Fruit fly (Drosophila melanogaster) whole organism, embryonic: ENCODE measurements around the gene meso18E.

Experiments
- Asciz ChIP-seq: fragments of 200-800 bp; sonication (Bioruptor generic); optimal IDR thresholded peaks from 2 replicates; lab custom pipeline; 2017; ENCODE audit warnings: missing biosample characterization, mild to moderate bottlenecking, missing genetic modification characterization, missing genetic modification reagents
- Bgb ChIP-seq: fragments of 200-800 bp; sonication (Bioruptor generic); IDR thresholded peaks from 2 replicates; pipeline ENCODE4 v1.3.6; 2022; ENCODE audit warnings: missing biosample characterization, missing genetic modification characterization; ENCODE audit not compliant: partially characterized antibody
- BtbVII ChIP-seq: fragments of 200-800 bp; sonication (Bioruptor generic); optimal IDR thresholded peaks from 3 replicates; lab custom pipeline; 2017; ENCODE audit warnings: missing biosample characterization, mild to moderate bottlenecking, missing genetic modification characterization
- CG10959 ChIP-seq: fragments of 200-800 bp; sonication (Bioruptor generic); IDR thresholded peaks from 2 replicates; pipeline ENCODE4 v1.3.6; 2022; ENCODE audit warnings: missing biosample characterization, missing genetic modification characterization
- CG11093 ChIP-seq: fragments of 200-800 bp; sonication (Bioruptor generic); IDR thresholded peaks from 3 replicates; pipeline ENCODE4 v1.3.6; 2022; ENCODE audit warnings: missing biosample characterization, missing genetic modification characterization
- CG11723 ChIP-seq: fragments of 200-800 bp; sonication (Bioruptor generic); optimal IDR thresholded peaks from 2 replicates; lab custom pipeline; 2017; ENCODE audit warnings: missing biosample characterization, mild to moderate bottlenecking, missing genetic modification characterization
- CG12071 ChIP-seq: fragments of 200-800 bp; sonication (Bioruptor generic); optimal IDR thresholded peaks from 3 replicates; lab custom pipeline; 2018; ENCODE audit warnings: missing biosample characterization, mild to moderate bottlenecking, missing genetic modification characterization
- CG17361 ChIP-seq: fragments of 200-800 bp; sonication (Bioruptor generic); IDR thresholded peaks from 3 replicates; pipeline ENCODE4 v1.3.6; 2022; ENCODE audit warnings: missing biosample characterization, missing genetic modification characterization
- CG18599 ChIP-seq: fragments of 200-800 bp; sonication (Bioruptor generic); optimal IDR thresholded peaks from 3 replicates; lab custom pipeline; 2017; ENCODE audit warnings: missing biosample characterization, missing genetic modification characterization, mild to moderate bottlenecking, moderate library complexity, missing genetic modification reagents
- CG2678 ChIP-seq: fragments of 200-800 bp; sonication (Bioruptor generic); optimal IDR thresholded peaks from 3 replicates; lab custom pipeline; 2019; ENCODE audit warnings: missing biosample characterization, mild to moderate bottlenecking, missing genetic modification characterization, moderate library complexity
- CG32767 ChIP-seq: fragments of 200-800 bp; sonication (Bioruptor generic); IDR thresholded peaks from 2 replicates; pipeline ENCODE4 v1.3.6; 2022; ENCODE audit warnings: missing biosample characterization, missing genetic modification characterization
- CG5180 ChIP-seq: fragments of 200-800 bp; sonication (Bioruptor generic); optimal IDR thresholded peaks from 3 replicates; lab custom pipeline; 2017; ENCODE audit warnings: missing biosample characterization, missing genetic modification characterization, mild to moderate bottlenecking, moderate library complexity, missing genetic modification reagents
- CG6654 ChIP-seq: fragments of 200-800 bp; sonication (Bioruptor generic); optimal IDR thresholded peaks from 2 replicates; lab custom pipeline; 2017; ENCODE audit warnings: missing biosample characterization, mild to moderate bottlenecking, missing genetic modification characterization
- CG6791 ChIP-seq: fragments of 200-800 bp; sonication (Bioruptor generic); IDR thresholded peaks from 3 replicates; pipeline ENCODE4 v1.3.6; 2022; ENCODE audit warnings: missing biosample characterization, missing genetic modification characterization; ENCODE audit not compliant: partially characterized antibody
- CG7963 ChIP-seq: fragments of 200-800 bp; sonication (Bioruptor generic); IDR thresholded peaks from 3 replicates; pipeline ENCODE4 v1.3.6; 2022; ENCODE audit warnings: missing biosample characterization, missing genetic modification characterization; ENCODE audit not compliant: partially characterized antibody
- CG9932 ChIP-seq: fragments of 200-800 bp; sonication (Bioruptor generic); IDR thresholded peaks from 2 replicates; pipeline ENCODE4 v1.3.6; 2022; ENCODE audit warnings: missing biosample characterization, missing genetic modification characterization
- Dll ChIP-seq: fragments of 200-800 bp; sonication (Bioruptor generic); IDR thresholded peaks from 4 replicates; pipeline ENCODE4 v1.3.6; 2022; ENCODE audit warnings: missing biosample characterization, missing genetic modification characterization; ENCODE audit not compliant: partially characterized antibody
- Ets97D ChIP-seq: fragments of 200-800 bp; sonication (Bioruptor generic); optimal IDR thresholded peaks from 3 replicates; lab custom pipeline; 2016; ENCODE audit warnings: missing biosample characterization, missing genetic modification characterization
- HLH3B ChIP-seq: fragments of 200-800 bp; sonication (Bioruptor generic); IDR thresholded peaks from 2 replicates; pipeline ENCODE4 v1.3.6; 2022; ENCODE audit warnings: missing biosample characterization, missing genetic modification characterization
- HLH4C ChIP-seq: fragments of 200-800 bp; sonication (Bioruptor generic); IDR thresholded peaks from 3 replicates; pipeline ENCODE4 v1.3.6; 2022; ENCODE audit warnings: missing biosample characterization, missing genetic modification characterization; ENCODE audit not compliant: partially characterized antibody
- Hmr ChIP-seq: fragments of 200-800 bp; sonication (Bioruptor generic); optimal IDR thresholded peaks from 3 replicates; lab custom pipeline; 2017; ENCODE audit warnings: mild to moderate bottlenecking, missing biosample characterization, missing genetic modification reagents, missing genetic modification characterization
- Hr3 ChIP-seq: fragments of 200-800 bp; sonication (Bioruptor generic); optimal IDR thresholded peaks from 3 replicates; lab custom pipeline; 2016; ENCODE audit warnings: missing biosample characterization, missing genetic modification characterization
- Jarid2 ChIP-seq: fragments of 200-800 bp; sonication (Bioruptor generic); optimal IDR thresholded peaks from 3 replicates; lab custom pipeline; 2017; ENCODE audit warnings: mild to moderate bottlenecking, missing biosample characterization, missing genetic modification reagents, missing genetic modification characterization
- Lim3 ChIP-seq: fragments of 200-800 bp; sonication (Bioruptor generic); IDR thresholded peaks from 2 replicates; pipeline ENCODE4 v1.3.6; 2022; ENCODE audit warnings: missing biosample characterization, missing genetic modification characterization
- Med ChIP-seq: fragments of 200-800 bp; sonication (Bioruptor generic); peaks from one replicate; lab custom pipeline; 2016; ENCODE audit warnings: missing biosample characterization, missing genetic modification characterization, mild to moderate bottlenecking, inconsistent platforms, moderate library complexity
- Opbp ChIP-seq: fragments of 200-800 bp; sonication (Bioruptor generic); IDR thresholded peaks from 3 replicates; pipeline ENCODE4 v1.3.6; 2022; ENCODE audit warnings: missing biosample characterization, missing genetic modification characterization; ENCODE audit not compliant: partially characterized antibody
- cad ChIP-seq: fragments of >200 bp; optimal IDR thresholded peaks from 2 replicates; lab custom pipeline; 2017; ENCODE audit warnings: missing biosample characterization, missing genetic modification characterization
- caup ChIP-seq: fragments of 200-800 bp; sonication (Bioruptor generic); optimal IDR thresholded peaks from 3 replicates; lab custom pipeline; 2017; ENCODE audit warnings: missing biosample characterization, mild to moderate bottlenecking, missing genetic modification characterization, moderate library complexity; ENCODE audit not compliant: severe bottlenecking
- chn ChIP-seq: fragments of 200-800 bp; sonication (Bioruptor generic); optimal IDR thresholded peaks from 2 replicates; lab custom pipeline; 2016; ENCODE audit warnings: missing biosample characterization, missing genetic modification characterization
- crc ChIP-seq: fragments of 200-800 bp; sonication (Bioruptor generic); optimal IDR thresholded peaks from 2 replicates; lab custom pipeline; 2016; ENCODE audit warnings: missing biosample characterization, missing genetic modification characterization
- croc ChIP-seq: fragments of 200-800 bp; sonication (Bioruptor generic); conservative IDR thresholded peaks from 3 replicates; pipeline ENCODE4 v1.3.6; 2022; ENCODE audit warnings: missing biosample characterization, missing genetic modification characterization
- da ChIP-seq: fragments of 200-800 bp; sonication (Bioruptor generic); optimal IDR thresholded peaks from 2 replicates; lab custom pipeline; 2016; ENCODE audit warnings: missing biosample characterization, missing genetic modification characterization
- danr ChIP-seq: fragments of 200-800 bp; sonication (Bioruptor generic); IDR thresholded peaks from 2 replicates; pipeline ENCODE4 v1.3.6; 2022; ENCODE audit warnings: missing biosample characterization, missing genetic modification characterization
- dpn ChIP-seq, 2 experiments: fragments of 200-800 bp; sonication (Bioruptor generic); optimal IDR thresholded peaks; 3 replicates each; lab custom pipeline; 2016; ENCODE audit warnings: missing biosample characterization in 2 of 2, missing genetic modification characterization in 2 of 2
- eve ChIP-seq, 2 experiments: fragments of >200 bp; optimal IDR thresholded peaks; 2 replicates each; lab custom pipeline; 2017; ENCODE audit warnings: missing biosample characterization in 2 of 2, missing genetic modification characterization in 2 of 2
- eyg ChIP-seq: fragments of 200-800 bp; sonication (Bioruptor generic); optimal IDR thresholded peaks from 3 replicates; lab custom pipeline; 2016; ENCODE audit warnings: missing biosample characterization, missing genetic modification characterization
- fd102C ChIP-seq: fragments of 200-800 bp; sonication (Bioruptor generic); optimal IDR thresholded peaks from 2 replicates; lab custom pipeline; 2018; ENCODE audit warnings: missing biosample characterization, mild to moderate bottlenecking, missing genetic modification characterization, moderate library complexity
- fd64A ChIP-seq: fragments of 200-800 bp; sonication (Bioruptor generic); optimal IDR thresholded peaks from 3 replicates; lab custom pipeline; 2018; ENCODE audit warnings: missing biosample characterization, mild to moderate bottlenecking, missing genetic modification characterization
- fu2 ChIP-seq: fragments of 200-800 bp; sonication (Bioruptor generic); optimal IDR thresholded peaks from 2 replicates; lab custom pipeline; 2016; ENCODE audit warnings: missing biosample characterization, missing genetic modification characterization
- gce ChIP-seq: fragments of 200-800 bp; sonication (Bioruptor generic); IDR thresholded peaks from 3 replicates; pipeline ENCODE4 v1.3.6; 2022; ENCODE audit warnings: missing biosample characterization, missing genetic modification characterization
- otp ChIP-seq: fragments of 200-800 bp; sonication (Bioruptor generic); IDR thresholded peaks from 3 replicates; pipeline ENCODE4, ENCODE4 v1.3.6; 2022; ENCODE audit warnings: missing biosample characterization, missing genetic modification characterization
- pfk ChIP-seq: fragments of 200-800 bp; sonication (Bioruptor generic); optimal IDR thresholded peaks from 2 replicates; lab custom pipeline; 2018; ENCODE audit warnings: missing biosample characterization, mild to moderate bottlenecking, missing genetic modification characterization, moderate library complexity
- pzg ChIP-seq: fragments of 200-800 bp; sonication (Bioruptor generic); optimal IDR thresholded peaks from 3 replicates; lab custom pipeline; 2018; ENCODE audit warnings: missing biosample characterization, mild to moderate bottlenecking, missing genetic modification characterization, moderate library complexity
- rib ChIP-seq: fragments of 200-800 bp; sonication (Bioruptor generic); IDR thresholded peaks from 2 replicates; pipeline ENCODE4 v1.3.6; 2022; ENCODE audit warnings: missing biosample characterization, missing genetic modification characterization
- shn ChIP-seq: fragments of 200-800 bp; sonication (Bioruptor generic); optimal IDR thresholded peaks from 3 replicates; lab custom pipeline; 2016; ENCODE audit warnings: missing biosample characterization, missing genetic modification characterization
- slp2 ChIP-seq: fragments of 200-800 bp; sonication (Bioruptor generic); optimal IDR thresholded peaks from 2 replicates; lab custom pipeline; 2016; ENCODE audit warnings: missing biosample characterization, missing genetic modification characterization
- trh ChIP-seq: fragments of 200-800 bp; sonication (Bioruptor generic); optimal IDR thresholded peaks from 2 replicates; lab custom pipeline; 2016; ENCODE audit warnings: missing biosample characterization, missing genetic modification characterization
- unpg ChIP-seq: fragments of 200-800 bp; sonication (Bioruptor generic); optimal IDR thresholded peaks from 3 replicates; lab custom pipeline; 2018; ENCODE audit warnings: missing biosample characterization, mild to moderate bottlenecking, missing genetic modification characterization, moderate library complexity
- z ChIP-seq: fragments of 200-800 bp; sonication (Bioruptor generic); IDR thresholded peaks from 3 replicates; pipeline ENCODE4 v1.3.6; 2022; ENCODE audit warnings: missing biosample characterization, missing genetic modification characterization
- zf30C ChIP-seq: fragments of 200-800 bp; sonication (Bioruptor generic); optimal IDR thresholded peaks from 3 replicates; lab custom pipeline; 2018; ENCODE audit warnings: missing biosample characterization, mild to moderate bottlenecking, missing genetic modification characterization

The meso18E gene

dm6 chrX:19668405-19668804 lies 44.4 kb downstream of the meso18E start (continued):
- TF ChIP-seq Hr3 (GFP tag; lab: Kevin White, UChicago) (peak; percentile 95), CG12071 (peak; percentile 91), CG6791 (GFP tag; lab: Robert Waterston, UW) (no peak), fu2 (GFP tag; lab: Kevin White, UChicago) (peak; percentile 96), caup (GFP tag; lab: Kevin White, UChicago) (peak; percentile 90), zf30C (GFP tag; lab: Kevin White, UChicago) (no peak), eve (GFP tag; optimal IDR thresholded peaks at IDR 0.05; lab: Kevin White, UChicago) (peak in 1 of 2 experiments; percentile 55), crc (GFP tag; lab: Kevin White, UChicago) (peak; percentile 97), da (peak; percentile 93), shn (GFP tag; lab: Kevin White, UChicago) (peak; percentile 98), CG2678 (tag; lab: Kevin White, UChicago) (peak; percentile 95), HLH4C (GFP tag; lab: Robert Waterston, UW) (no peak), rib (GFP tag; lab: Robert Waterston, UW) (peak; percentile 87), pfk (GFP tag; lab: Kevin White, UChicago) (peak; percentile 13), CG17361 (GFP tag; lab: Robert Waterston, UW) (peak; percentile 92), Bgb (GFP tag; lab: Robert Waterston, UW) (no peak), CG9932 (GFP tag; lab: Robert Waterston, UW) (peak; percentile 97), slp2 (GFP tag; lab: Kevin White, UChicago) (peak; percentile 90), otp (GFP tag; lab: Robert Waterston, UW) (peak; percentile 96), CG5180 (GFP tag; lab: Kevin White, UChicago) (peak; percentile 74), dpn (GFP tag; optimal IDR thresholded peaks at IDR 0.05; lab: Kevin White, UChicago) (peak; percentile 98), Opbp (GFP tag; lab: Robert Waterston, UW) (no peak), cad (GFP tag; lab: Kevin White, UChicago) (no peak), gce (GFP tag; lab: Robert Waterston, UW) (peak; percentile 89), Lim3 (peak; percentile 83), HLH3B (GFP tag; lab: Robert Waterston, UW) (peak; percentile 91), CG32767 (GFP tag; lab: Robert Waterston, UW) (peak; percentile 88), Dll (GFP tag; lab: Robert Waterston, UW) (no peak), Hmr (GFP tag; lab: Kevin White, UChicago) (peak; percentile 96), CG7963 (GFP tag; lab: Robert Waterston, UW) (no peak), Asciz (GFP tag; lab: Kevin White, UChicago) (peak; percentile 77), Jarid2 (GFP tag; lab: Kevin White, UChicago) (peak; percentile 54), Ets97D (GFP tag; lab: Kevin White, UChicago) (peak; percentile 89), z (GFP tag; lab: Robert Waterston, UW) (0 out of 3 replicates have a peak, but pooled peaks have one; percentile 38), eyg (peak; percentile 89), fd102C (peak; percentile 70), croc (GFP tag; lab: Robert Waterston, UW) (peak; percentile 91), Med (GFP tag; lab: Kevin White, UChicago) (peak; percentile 100), CG6654 (GFP tag; lab: Kevin White, UChicago) (peak; percentile 78), CG10959 (peak; percentile 97), CG11093 (GFP tag; lab: Robert Waterston, UW) (peak; percentile 92), unpg (GFP tag; lab: Kevin White, UChicago) (peak; percentile 97), CG11723 (GFP tag; lab: Kevin White, UChicago) (peak; percentile 96), BtbVII (GFP tag; lab: Kevin White, UChicago) (peak; percentile 84), CG18599 (peak; percentile 95), pzg (GFP tag; lab: Kevin White, UChicago) (peak; percentile 19), trh (GFP tag; lab: Kevin White, UChicago) (peak; percentile 93), danr (peak; percentile 86), chn (GFP tag; lab: Kevin White, UChicago) (peak; percentile 98), fd64A (peak; percentile 85)
